Worm (Caenorhabditis elegans) whole organism, L3 larva: ENCODE results near the gene F49F1.11.

Experiments
- R02D3.7 ChIP-seq: fragments of 150-350 bp; optimal IDR thresholded peaks from 2 replicates; lab custom pipeline; 2014; ENCODE audit warnings: missing biosample characterization, missing genetic modification characterization
- ceh-28 ChIP-seq: fragments of 150-350 bp; optimal IDR thresholded peaks from 2 replicates; lab custom pipeline; 2014; ENCODE audit warnings: missing biosample characterization, missing genetic modification reagents, missing genetic modification characterization
- ceh-82 ChIP-seq: fragments of 150-350 bp; optimal IDR thresholded peaks from 2 replicates; lab custom pipeline; 2014; ENCODE audit warnings: missing biosample characterization, missing genetic modification characterization
- daf-12 ChIP-seq: fragments of 150-350 bp; optimal IDR thresholded peaks from 2 replicates; lab custom pipeline; 2014; ENCODE audit warnings: missing biosample characterization, missing genetic modification reagents, missing genetic modification characterization
- egl-27 ChIP-seq: sonication (generic microtip); optimal IDR thresholded peaks from 4 replicates; lab custom pipeline; 2017; ENCODE audit warnings: missing biosample characterization, missing genetic modification reagents, missing genetic modification characterization
- egl-5 ChIP-seq: fragments of 150-350 bp; optimal IDR thresholded peaks from 2 replicates; lab custom pipeline; 2017; ENCODE audit warnings: missing biosample characterization, missing genetic modification reagents, missing genetic modification characterization, inconsistent platforms
- elt-2 ChIP-seq: sonication (generic microtip); optimal IDR thresholded peaks from 2 replicates; lab custom pipeline; 2016; ENCODE audit warnings: missing genetic modification reagents, mild to moderate bottlenecking, missing genetic modification characterization, missing compliant biosample characterization
- elt-3 ChIP-seq, 3 experiments: fragments of 150-350 bp in 1 of 3; sonication (generic microtip) in 2 of 3; optimal IDR thresholded peaks; 2 replicates in 2 of 3; 4 replicates in 1 of 3; lab custom pipeline; 2014 to 2017; ENCODE audit warnings: missing biosample characterization in 3 of 3, missing genetic modification characterization in 3 of 3
- eor-1 ChIP-seq, 2 experiments: fragments of 150-350 bp; optimal IDR thresholded peaks; 2 replicates each; lab custom pipeline; 2014 to 2018; ENCODE audit warnings: missing biosample characterization in 2 of 2, missing genetic modification characterization in 2 of 2
- fkh-10 ChIP-seq: sonication (generic microtip); optimal IDR thresholded peaks from 2 replicates; lab custom pipeline; 2017; ENCODE audit warnings: missing biosample characterization, missing genetic modification reagents, missing genetic modification characterization
- fkh-2 ChIP-seq: fragments of 150-350 bp; optimal IDR thresholded peaks from 2 replicates; lab custom pipeline; 2014; ENCODE audit warnings: missing biosample characterization, missing genetic modification reagents, missing genetic modification characterization
- fos-1 ChIP-seq: fragments of 150-350 bp; optimal IDR thresholded peaks from 2 replicates; lab custom pipeline; 2014; ENCODE audit warnings: missing biosample characterization, missing genetic modification characterization
- hmg-11 ChIP-seq: sonication (generic microtip); optimal IDR thresholded peaks from 2 replicates; lab custom pipeline; 2016; ENCODE audit warnings: missing genetic modification characterization, missing compliant biosample characterization
- lin-15B ChIP-seq: fragments of 150-350 bp; optimal IDR thresholded peaks from 2 replicates; lab custom pipeline; 2014; ENCODE audit warnings: missing biosample characterization, missing genetic modification characterization
- lsy-12 ChIP-seq: sonication (generic microtip); optimal IDR thresholded peaks from 2 replicates; lab custom pipeline; 2016; ENCODE audit warnings: mild to moderate bottlenecking, missing genetic modification characterization, missing compliant biosample characterization
- mdl-1 ChIP-seq: fragments of 150-350 bp; optimal IDR thresholded peaks from 2 replicates; lab custom pipeline; 2014; ENCODE audit warnings: missing biosample characterization, missing genetic modification characterization
- mml-1 ChIP-seq: fragments of 150-350 bp; sonication (generic microtip); optimal IDR thresholded peaks from 3 replicates; lab custom pipeline; 2014; ENCODE audit warnings: missing biosample characterization, missing genetic modification characterization
- nhr-11 ChIP-seq: fragments of 150-350 bp; optimal IDR thresholded peaks from 2 replicates; lab custom pipeline; 2014; ENCODE audit warnings: missing biosample characterization, missing genetic modification characterization
- nhr-23 ChIP-seq: fragments of 150-350 bp; optimal IDR thresholded peaks from 2 replicates; lab custom pipeline; 2014; ENCODE audit warnings: missing biosample characterization, missing genetic modification reagents, missing genetic modification characterization
- nhr-237 ChIP-seq: fragments of 150-350 bp; optimal IDR thresholded peaks from 2 replicates; lab custom pipeline; 2014; ENCODE audit warnings: missing biosample characterization, missing genetic modification characterization
- nhr-25 ChIP-seq: sonication (generic microtip); optimal IDR thresholded peaks from 2 replicates; lab custom pipeline; 2017; ENCODE audit warnings: missing biosample characterization, missing genetic modification characterization
- nhr-28 ChIP-seq: fragments of 150-350 bp; optimal IDR thresholded peaks from 2 replicates; lab custom pipeline; 2014; ENCODE audit warnings: missing biosample characterization, missing genetic modification characterization
- nhr-43 ChIP-seq: sonication (generic microtip); optimal IDR thresholded peaks from 2 replicates; lab custom pipeline; 2016; ENCODE audit warnings: mild to moderate bottlenecking, missing genetic modification characterization, missing compliant biosample characterization; ENCODE audit not compliant: poor library complexity, severe bottlenecking
- nhr-67 ChIP-seq: fragments of 150-350 bp; optimal IDR thresholded peaks from 2 replicates; lab custom pipeline; 2014; ENCODE audit warnings: missing biosample characterization, missing genetic modification characterization
- nhr-77 ChIP-seq: fragments of 150-350 bp; optimal IDR thresholded peaks from 2 replicates; lab custom pipeline; 2014; ENCODE audit warnings: missing biosample characterization, missing genetic modification characterization
- pha-4 ChIP-seq: fragments of 150-350 bp; optimal IDR thresholded peaks from 2 replicates; lab custom pipeline; 2014; ENCODE audit warnings: missing biosample characterization, missing genetic modification reagents, missing genetic modification characterization
- pqm-1 ChIP-seq: fragments of 150-350 bp; optimal IDR thresholded peaks from 2 replicates; lab custom pipeline; 2017; ENCODE audit warnings: missing biosample characterization, missing genetic modification characterization, inconsistent platforms
- sea-2 ChIP-seq: fragments of 150-350 bp; sonication (generic microtip); optimal IDR thresholded peaks from 4 replicates; lab custom pipeline; 2014; ENCODE audit warnings: missing biosample characterization, missing genetic modification reagents, missing genetic modification characterization
- skn-1 ChIP-seq: fragments of 150-350 bp; optimal IDR thresholded peaks from 2 replicates; lab custom pipeline; 2014; ENCODE audit warnings: missing biosample characterization, missing genetic modification characterization
- snpc-4 ChIP-seq: fragments of 150-350 bp; optimal IDR thresholded peaks from 2 replicates; lab custom pipeline; 2014; ENCODE audit warnings: missing biosample characterization, missing genetic modification characterization
- tbx-2 ChIP-seq: sonication (generic microtip); optimal IDR thresholded peaks from 2 replicates; lab custom pipeline; 2016; ENCODE audit warnings: mild to moderate bottlenecking, missing genetic modification characterization, missing compliant biosample characterization
- unc-39 ChIP-seq: sonication (generic microtip); optimal IDR thresholded peaks from 4 replicates; lab custom pipeline; 2017; ENCODE audit warnings: missing biosample characterization, missing genetic modification characterization
- unc-62 ChIP-seq: fragments of 150-350 bp; sonication (generic microtip); optimal IDR thresholded peaks from 4 replicates; lab custom pipeline; 2014; ENCODE audit warnings: missing biosample characterization, missing genetic modification reagents, missing genetic modification characterization
- zag-1 ChIP-seq: fragments of 150-350 bp; optimal IDR thresholded peaks from 2 replicates; lab custom pipeline; 2014; ENCODE audit warnings: missing biosample characterization, missing genetic modification characterization
- ztf-11 ChIP-seq: fragments of 150-350 bp; optimal IDR thresholded peaks from 2 replicates; lab custom pipeline; 2014; ENCODE audit warnings: missing biosample characterization, missing genetic modification characterization

The F49F1.11 gene

DNA sequence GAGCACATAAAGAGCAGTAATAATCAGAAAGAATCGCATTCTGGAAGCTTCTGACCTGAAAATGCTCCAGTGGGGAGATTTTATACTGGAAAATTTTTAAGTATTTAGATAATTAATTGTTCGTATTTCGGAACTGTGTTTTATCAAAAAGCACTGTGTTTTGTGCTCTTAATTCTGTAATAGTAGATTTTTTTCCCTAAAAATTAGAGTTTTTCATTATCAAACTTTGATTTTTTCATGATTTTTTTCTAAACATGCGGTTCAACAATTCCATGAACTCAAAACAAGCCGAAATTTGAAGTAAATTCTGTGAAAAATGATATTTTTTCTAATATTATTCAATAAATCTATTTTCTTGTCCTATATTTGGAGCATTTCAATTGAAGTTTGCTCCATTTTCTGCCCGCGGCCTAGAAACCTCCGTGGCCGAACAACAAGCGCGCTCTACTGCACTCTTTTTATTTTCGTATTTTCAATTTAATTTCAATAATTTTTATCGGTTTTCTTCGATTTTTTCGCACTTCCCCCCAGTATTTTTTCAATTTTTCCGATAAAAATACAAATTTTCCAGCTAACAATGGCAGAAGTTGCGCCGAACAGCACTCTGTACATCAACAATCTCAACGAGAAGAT, 30.4 kb upstream of the F49F1.11 start, which contains the start of the genes K08D10.13 and rnp-2:
K08D10.13 (minus strand) TSS at position 51 of the 633 bp plus-strand sequence.
rnp-2 (plus strand) TSS at position 546 of the 633 bp plus-strand sequence.
- TF ChIP-seq lin-15B (tag; lab: Kevin White, UChicago) (peak; percentile 87), zag-1 (tag; lab: Kevin White, UChicago) (no peak), snpc-4 (tag; lab: Kevin White, UChicago) (peak; percentile 75), elt-2 (peak; percentile 3)

DNA sequence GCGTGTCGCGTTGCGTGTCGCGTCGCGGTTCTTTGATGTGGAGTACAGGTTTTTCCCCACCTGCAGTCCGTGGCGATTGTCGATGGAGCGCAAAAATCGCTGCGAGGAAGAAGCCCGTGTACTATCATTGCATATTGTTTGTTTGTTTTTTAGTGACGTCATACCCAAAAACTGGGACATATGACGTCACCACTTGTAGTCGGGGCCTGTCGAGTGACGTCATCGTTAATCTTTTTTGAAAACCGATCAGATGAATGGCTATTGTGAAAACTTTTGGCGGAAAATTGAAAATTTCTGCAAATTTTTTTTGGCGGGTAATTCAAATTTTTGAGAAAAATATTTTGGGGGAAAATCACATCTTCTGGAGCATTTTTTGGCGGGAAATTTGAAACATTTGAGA, 26.1 kb upstream of the F49F1.11 start:
- TF ChIP-seq daf-12 (tag; lab: Kevin White, UChicago), result no peak
- no peak for TF ChIP-seq nhr-25 (tag; lab: Kevin White, UChicago)
- no peak for TF ChIP-seq nhr-28
- no peak for TF ChIP-seq tbx-2 (tag; lab: Kevin White, UChicago)
- no peak for TF ChIP-seq zag-1 (tag; lab: Kevin White, UChicago)
- TF ChIP-seq unc-39, result no peak
- TF ChIP-seq R02D3.7 (tag; lab: Kevin White, UChicago), result no peak
- TF ChIP-seq nhr-237 (tag; lab: Kevin White, UChicago), result no peak
- TF ChIP-seq pha-4 (tag; lab: Kevin White, UChicago), result no peak
- no peak for TF ChIP-seq unc-62 (GFP tag; lab: Kevin White, UChicago)
- TF ChIP-seq mdl-1 (tag; lab: Kevin White, UChicago), result no peak
- no peak for TF ChIP-seq nhr-23 (tag; lab: Kevin White, UChicago)
- TF ChIP-seq ceh-28 (tag; lab: Kevin White, UChicago), result no peak
- TF ChIP-seq nhr-67 (tag; lab: Kevin White, UChicago), result no peak
- TF ChIP-seq nhr-43 (tag; lab: Kevin White, UChicago), result no peak
- no peak for TF ChIP-seq ztf-11 (tag; lab: Kevin White, UChicago)
- TF ChIP-seq egl-27 (tag; lab: Kevin White, UChicago), result no peak
- no peak for TF ChIP-seq skn-1 (tag; lab: Kevin White, UChicago)
- TF ChIP-seq lsy-12, result no peak
- TF ChIP-seq fkh-2 (tag; lab: Kevin White, UChicago), result no peak

DNA sequence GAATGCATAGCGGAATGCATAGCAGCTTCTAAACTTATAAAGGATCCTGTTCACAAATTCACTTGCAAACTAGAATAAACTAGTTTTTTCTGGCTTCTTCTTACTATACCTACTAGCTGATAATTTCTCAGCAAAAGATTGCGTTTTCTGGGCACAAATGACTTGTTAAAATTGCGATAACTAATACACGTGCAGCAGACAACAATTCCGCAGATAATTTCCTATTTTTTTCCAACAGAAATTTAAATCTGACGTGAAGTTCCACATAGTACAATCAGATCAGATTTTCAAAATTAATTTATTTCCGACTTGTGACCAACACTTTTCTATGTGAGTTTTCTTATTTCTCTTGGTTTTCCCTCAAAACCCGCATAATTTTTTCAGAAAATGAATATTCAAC, 23.2 kb upstream of the F49F1.11 start, which contains the start of gene scrm-8:
scrm-8 (plus strand) TSS at position 301 of the 400 bp plus-strand sequence.
- TF ChIP-seq mml-1 (tag; lab: Kevin White, UChicago) (no peak), ztf-11 (tag; lab: Kevin White, UChicago) (no peak), elt-3 (tag; optimal IDR thresholded peaks at IDR 0.05; lab: Kevin White, UChicago) (no peak), nhr-23 (tag; lab: Kevin White, UChicago) (no peak), eor-1 (tag; optimal IDR thresholded peaks at IDR 0.05; lab: Kevin White, UChicago) (no peak), hmg-11 (tag; lab: Kevin White, UChicago) (no peak), fkh-10 (GFP tag; lab: Kevin White, UChicago) (no peak), sea-2 (no peak)

DNA sequence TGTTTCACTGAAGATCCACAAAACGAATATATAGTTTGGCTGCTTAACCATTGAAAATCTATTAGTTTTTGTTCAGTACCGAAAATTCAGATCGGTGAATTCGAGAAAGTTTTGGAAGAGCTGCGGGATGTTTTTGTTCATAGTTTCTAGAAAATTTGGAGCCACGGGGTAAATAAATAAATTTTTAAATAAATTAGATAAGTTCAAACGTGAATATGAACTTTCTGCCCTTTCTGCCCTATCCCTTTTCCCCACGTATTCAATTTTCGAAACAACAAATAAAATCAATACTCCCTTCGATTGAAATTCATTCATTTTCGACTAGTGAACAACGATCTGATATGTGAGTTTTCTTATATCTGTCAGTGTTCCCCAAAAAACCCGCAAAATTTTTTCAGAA, 20.9 kb upstream of the F49F1.11 start, which contains the start of gene scrm-5:
scrm-5 (plus strand) TSS at position 301 of the 400 bp plus-strand sequence.
- TF ChIP-seq ceh-82 (tag; lab: Kevin White, UChicago), result no peak
- no peak for TF ChIP-seq hmg-11 (tag; lab: Kevin White, UChicago)
- TF ChIP-seq elt-2, result no peak
- TF ChIP-seq nhr-11, result no peak
- no peak for TF ChIP-seq fos-1 (tag; lab: Kevin White, UChicago)
- TF ChIP-seq nhr-77 (tag; lab: Kevin White, UChicago), result no peak
- TF ChIP-seq zag-1 (tag; lab: Kevin White, UChicago), result no peak
- TF ChIP-seq nhr-25 (tag; lab: Kevin White, UChicago), result no peak

DNA sequence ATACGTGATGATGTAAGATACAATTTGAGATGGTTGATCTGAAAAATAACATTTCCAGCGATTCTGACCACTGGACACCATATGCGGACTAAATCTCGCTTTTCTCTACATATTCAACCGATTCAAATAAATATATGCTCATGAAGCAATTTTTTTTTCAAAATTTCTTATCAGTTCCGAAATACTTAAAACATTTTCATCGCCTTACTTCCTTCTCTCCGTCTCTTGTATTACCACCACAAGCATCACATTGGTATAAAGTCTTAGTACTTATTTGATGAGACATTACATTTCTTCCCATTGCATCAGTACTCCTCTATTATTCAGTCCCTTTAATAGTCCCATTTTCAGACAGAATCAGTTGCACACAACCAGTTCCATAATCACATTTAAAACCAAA, 13.4 kb upstream of the F49F1.11 start, which contains the start of gene K08D10.14:
K08D10.14 (plus strand) TSS at position 301 of the 400 bp plus-strand sequence.
- TF ChIP-seq unc-62 (GFP tag; lab: Kevin White, UChicago) (no peak), egl-5 (tag; lab: Kevin White, UChicago) (no peak), daf-12 (tag; lab: Kevin White, UChicago) (no peak), mdl-1 (tag; lab: Kevin White, UChicago) (no peak), elt-2 (peak; percentile 51), pqm-1 (tag; lab: Kevin White, UChicago) (no peak)
